Fruit fly (Drosophila melanogaster): ENCODE data around the gene CG31204.

- TF ChIP-seq woc (GFP tag; optimal IDR thresholded peaks at IDR 0.05): no peak
- TF ChIP-seq Abd-B (GFP tag; optimal IDR thresholded peaks at IDR 0.05): no peak
- no peak for TF ChIP-seq lola (GFP tag; optimal IDR thresholded peaks at IDR 0.05)
- no peak for TF ChIP-seq br (GFP tag; optimal IDR thresholded peaks at IDR 0.05)
These were observed 44.2 kb upstream of the CG31204 start for dm6 chr3R:31437420-31438058.
